Worm (Caenorhabditis elegans) whole organism, dauer: ENCODE data around the gene mrpl-28.

Source experiments
- unc-62 ChIP-seq: sonication (generic microtip); optimal IDR thresholded peaks from 2 replicates; lab custom pipeline; 2017; ENCODE audit warnings: missing biosample characterization, missing genetic modification reagents, missing genetic modification characterization

The mrpl-28 gene

ce11 chrII:155904-156303 lies at the start of gene mrpl-28:
Gene mrpl-28 (minus strand): TSS chrII:156009.
- no peak for TF ChIP-seq unc-62 (GFP tag; lab: Kevin White, UChicago)

DNA sequence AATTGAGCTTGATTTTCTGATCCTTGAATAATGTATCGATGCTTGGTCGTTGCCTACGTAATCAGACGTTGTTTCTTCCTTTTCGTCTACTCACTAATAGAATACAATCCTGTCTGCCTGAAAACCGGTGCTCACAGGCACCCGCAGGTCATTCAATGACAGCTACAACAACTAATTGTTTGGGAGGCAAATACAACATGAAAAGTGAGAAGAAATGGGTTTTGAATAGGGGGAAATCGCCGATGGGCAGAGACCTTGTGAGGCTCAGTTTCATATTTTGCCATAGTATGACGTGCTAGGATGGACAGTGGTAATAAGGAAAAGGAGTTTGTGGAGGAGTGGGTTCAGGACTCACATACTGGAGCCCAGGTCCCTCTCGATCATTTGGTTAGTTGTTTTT lies 40.9 kb upstream of the mrpl-28 start, which contains the start of gene chs-2:
TSS of gene chs-2 (plus strand) at position 301 of the 400 bp plus-strand sequence.
- TF ChIP-seq unc-62 (GFP tag; lab: Kevin White, UChicago), result no peak

- no peak for TF ChIP-seq unc-62 (GFP tag; lab: Kevin White, UChicago)
Measured at ce11 chrII:194458-194857, 38.6 kb upstream of the mrpl-28 start, which contains the start of gene abu-11. Gene abu-11 (minus strand): TSS chrII:194558.

ce11 chrII:192584-192983 lies 36.8 kb upstream of the mrpl-28 start:
- TF ChIP-seq unc-62 (GFP tag; lab: Kevin White, UChicago), result no peak

DNA sequence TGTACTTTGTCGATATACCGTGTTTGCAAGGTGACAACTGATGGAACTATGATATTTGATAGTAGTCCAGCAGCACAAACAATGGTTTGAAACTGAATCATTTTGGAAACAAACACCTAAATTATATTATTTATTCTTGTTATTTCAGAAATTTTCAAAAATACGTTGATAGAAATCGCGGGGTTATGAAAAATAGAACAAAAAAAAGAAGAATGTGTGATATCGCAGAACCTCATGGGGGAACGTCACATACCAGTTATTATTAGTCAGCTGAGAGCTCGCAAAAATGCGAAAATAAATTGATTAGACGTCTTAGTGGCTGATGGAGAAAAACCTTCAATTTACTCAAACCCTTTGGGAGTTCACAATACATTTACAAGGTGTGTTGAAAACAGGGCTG lies 33.2 kb upstream of the mrpl-28 start, which contains the start of gene T01D1.5:
TSS of gene T01D1.5 (minus strand) at position 101 of the 400 bp plus-strand sequence.
- TF ChIP-seq unc-62 (GFP tag; lab: Kevin White, UChicago), result no peak

DNA sequence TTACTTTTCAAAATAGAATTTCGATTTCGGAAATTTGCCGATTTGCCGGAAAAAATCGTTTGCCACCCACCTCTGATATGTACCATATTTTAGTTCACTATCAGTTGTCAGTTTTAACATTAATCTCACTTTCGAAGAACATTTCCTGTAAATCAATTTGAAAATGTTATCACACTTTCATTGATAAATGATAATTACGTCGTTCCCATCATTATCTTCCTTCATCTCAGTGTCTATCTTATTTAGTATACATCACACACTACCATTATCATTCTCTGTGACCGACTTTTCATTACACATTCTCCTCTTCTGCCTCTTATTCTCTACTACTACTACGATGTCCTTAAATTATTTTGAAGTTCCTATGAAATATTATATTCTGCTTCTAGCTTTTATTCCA lies 30.7 kb upstream of the mrpl-28 start, which contains the start of gene T01D1.8:
TSS of gene T01D1.8 (plus strand) at position 236 of the 400 bp plus-strand sequence.
- TF ChIP-seq unc-62 (GFP tag; lab: Kevin White, UChicago), result no peak

ce11 chrII:178993-179392 lies 23.2 kb upstream of the mrpl-28 start, which contains the start of gene T01D1.4:
Gene T01D1.4 (minus strand): TSS chrII:179093.
- TF ChIP-seq unc-62 (GFP tag; lab: Kevin White, UChicago), result no peak

- no peak for TF ChIP-seq unc-62 (GFP tag; lab: Kevin White, UChicago)
Measured at ce11 chrII:178146-178545, 22.3 kb upstream of the mrpl-28 start.

DNA sequence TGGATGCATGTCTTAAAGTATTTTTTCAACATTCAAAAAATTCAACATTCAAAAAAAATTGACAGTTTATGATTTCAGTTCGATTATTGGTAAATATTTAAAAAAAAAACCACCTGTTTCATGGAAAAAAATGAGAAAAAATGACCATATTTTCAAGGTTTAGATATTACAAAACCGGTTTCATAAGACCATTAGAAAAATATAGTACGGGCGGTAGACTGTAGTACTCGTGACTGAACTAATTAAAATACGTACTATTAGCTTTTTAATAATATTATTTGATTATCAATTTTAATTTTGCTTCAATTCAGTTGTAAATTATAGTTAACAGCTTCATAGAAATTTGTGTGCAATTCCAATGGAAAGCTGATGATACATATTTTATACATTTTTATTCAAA lies 20.8 kb upstream of the mrpl-28 start:
- TF ChIP-seq unc-62 (GFP tag; lab: Kevin White, UChicago), result no peak

DNA sequence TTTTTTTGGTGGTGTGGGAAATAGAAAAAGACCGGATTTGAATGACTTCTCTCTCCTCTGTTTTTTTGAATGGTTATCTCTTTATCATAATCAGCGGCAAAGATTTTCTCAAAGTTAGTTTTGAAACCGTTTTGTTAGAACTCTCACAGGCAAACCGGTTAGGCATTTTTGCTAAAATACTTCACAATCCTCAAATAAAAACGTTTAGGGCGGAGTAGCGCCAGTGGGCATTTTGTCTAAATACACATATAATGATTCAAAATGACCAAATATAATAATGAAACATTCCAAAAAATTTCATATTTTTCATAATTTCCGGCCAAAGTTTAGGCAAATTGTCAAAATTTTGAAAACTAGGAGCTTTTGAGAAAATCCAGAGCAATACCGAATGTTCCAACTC lies 20.1 kb upstream of the mrpl-28 start, which contains the start of gene T01D1.3:
TSS of gene T01D1.3 (minus strand) at position 101 of the 400 bp plus-strand sequence.
- TF ChIP-seq unc-62 (GFP tag; lab: Kevin White, UChicago), result no peak

- no peak for TF ChIP-seq unc-62 (GFP tag; lab: Kevin White, UChicago)
Measured at ce11 chrII:173679-174078, 17.9 kb upstream of the mrpl-28 start, which contains the start of gene T01D1.7. Gene T01D1.7 (minus strand): TSS chrII:173779.

ce11 chrII:163229-163628 lies 7.4 kb upstream of the mrpl-28 start:
- no peak for TF ChIP-seq unc-62 (GFP tag; lab: Kevin White, UChicago)

DNA sequence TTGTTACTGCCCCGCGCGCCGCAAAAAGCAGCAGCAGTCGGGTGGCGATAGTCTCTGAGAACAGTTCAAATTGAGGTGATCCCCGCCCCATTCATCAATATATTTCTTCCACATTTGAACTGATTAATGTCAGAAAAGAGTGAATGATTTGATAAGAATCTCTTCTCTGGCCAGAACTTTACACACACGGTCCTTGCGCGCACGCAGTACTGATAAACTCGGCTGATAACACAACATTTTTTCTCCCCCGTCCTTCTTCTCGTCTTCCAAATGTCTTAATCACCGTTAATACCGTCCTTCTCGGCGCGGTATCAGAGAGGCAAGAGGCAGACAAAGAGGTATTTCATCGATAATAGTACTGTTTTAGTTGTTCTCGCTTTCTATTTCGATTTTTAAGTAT lies 6.4 kb upstream of the mrpl-28 start, which contains the start of gene etr-1:
TSS of gene etr-1 (plus strand) at position 193 of the 400 bp plus-strand sequence.
- TF ChIP-seq unc-62 (GFP tag; lab: Kevin White, UChicago), result no peak

- no peak for TF ChIP-seq unc-62 (GFP tag; lab: Kevin White, UChicago)
Measured at ce11 chrII:161275-161674, 5.5 kb upstream of the mrpl-28 start.

DNA sequence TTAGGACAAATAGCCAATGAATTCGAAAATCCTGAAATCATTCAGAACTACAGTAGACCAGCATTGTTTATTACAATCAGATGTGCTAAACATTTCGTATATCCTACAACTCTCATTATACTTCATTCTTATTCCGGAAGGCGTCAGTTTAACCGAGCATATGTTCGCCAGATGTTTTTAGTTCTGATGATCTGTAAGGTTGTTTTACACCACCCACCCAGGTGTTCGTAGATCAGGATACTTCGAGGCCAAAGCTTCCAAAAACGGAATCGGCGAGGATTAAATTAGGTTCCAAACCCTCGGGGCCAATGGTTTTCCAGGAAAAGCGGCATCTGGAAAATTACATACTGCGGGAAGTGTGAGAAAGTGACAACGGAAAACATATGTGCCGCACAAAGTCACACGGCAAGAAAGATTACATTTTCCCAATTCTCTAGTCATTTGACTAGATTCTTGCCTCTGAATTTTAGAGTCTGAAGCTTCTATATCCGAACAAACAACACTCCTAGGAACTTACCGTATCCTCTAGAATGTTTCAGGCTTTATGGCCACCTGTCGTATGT lies 4.8 kb upstream of the mrpl-28 start:
- TF ChIP-seq unc-62 (GFP tag; lab: Kevin White, UChicago), result no peak

ce11 chrII:159294-159922 lies 3.6 kb upstream of the mrpl-28 start:
- no peak for TF ChIP-seq unc-62 (GFP tag; lab: Kevin White, UChicago)
